Worm (Caenorhabditis elegans) whole organism, midembryonic: ENCODE results near the gene C27A7.6.

ENCODE experiments used
- flt-1 ChIP-seq: fragments of 200-800 bp; sonication (Bioruptor generic); IDR thresholded peaks from 2 replicates; pipeline ENCODE4 v1.3.6; 2022; ENCODE audit warnings: missing genetic modification characterization, missing compliant biosample characterization
- med-1 ChIP-seq: sonication (generic microtip); optimal IDR thresholded peaks from 2 replicates; lab custom pipeline; 2017; ENCODE audit warnings: missing genetic modification characterization, mild to moderate bottlenecking, missing compliant biosample characterization, antibody characterized with exemption, missing genetic modification reagents; ENCODE audit not compliant: insufficient read depth
- ref-1 ChIP-seq: fragments of 200-800 bp; sonication (Bioruptor generic); conservative IDR thresholded peaks from 2 replicates; pipeline ENCODE4 v1.3.6; 2022; ENCODE audit warnings: missing genetic modification reagents, missing genetic modification characterization, missing compliant biosample characterization
- tab-1 ChIP-seq: fragments of 200-800 bp; sonication (Bioruptor generic); IDR thresholded peaks from 2 replicates; pipeline ENCODE4 v1.3.6; 2022; ENCODE audit warnings: missing genetic modification characterization, missing compliant biosample characterization
- ztf-23 ChIP-seq: fragments of 200-800 bp; sonication (Bioruptor generic); IDR thresholded peaks from 2 replicates; pipeline ENCODE4 v1.3.6; 2022; ENCODE audit warnings: missing genetic modification reagents, missing genetic modification characterization, missing compliant biosample characterization

ce11 chrV:12075983-12076382 lies 54.6 kb downstream of the C27A7.6 start:
- TF ChIP-seq tab-1 (no peak), flt-1 (no peak), med-1 (GFP tag; lab: Kevin White, UChicago) (no peak), ref-1 (GFP tag; lab: Robert Waterston, UW) (no peak), ztf-23 (GFP tag; lab: Robert Waterston, UW) (no peak)
